Fruit fly (Drosophila melanogaster): ENCODE results near the gene CkIalpha.
A peak's percentile ranks its signal among the peaks of the same experiment; 100 is the strongest.

The CkIalpha gene

dm6 chrX:12699095-12699750, 45.8 kb downstream of the CkIalpha start (continued):
- TF ChIP-seq CG7786 (GFP tag; optimal IDR thresholded peaks at IDR 0.05) (peak; percentile 2), usp (GFP tag; optimal IDR thresholded peaks at IDR 0.05) (no peak), CG17912 (GFP tag; optimal IDR thresholded peaks at IDR 0.05) (no peak), Hand (GFP tag; optimal IDR thresholded peaks at IDR 0.05) (no peak), CG2199 (GFP tag; IDR thresholded peaks at IDR 0.05) (no peak), Dip3 (GFP tag; optimal IDR thresholded peaks at IDR 0.05) (no peak), mld (GFP tag; IDR thresholded peaks at IDR 0.05; ENCODE audit: partially characterized antibody) (no peak), Atf-2 (GFP tag; optimal IDR thresholded peaks at IDR 0.05) (no peak), B-H2 (GFP tag; optimal IDR thresholded peaks at IDR 0.05) (no peak), Sox100B (GFP tag; optimal IDR thresholded peaks at IDR 0.05) (peak; percentile 21), fd102C (GFP tag; optimal IDR thresholded peaks at IDR 0.05) (no peak), pzg (GFP tag; optimal IDR thresholded peaks at IDR 0.05) (no peak), ara (GFP tag; IDR thresholded peaks at IDR 0.05) (no peak), Myb (GFP tag; optimal IDR thresholded peaks at IDR 0.05) (no peak), CG6689 (GFP tag; IDR thresholded peaks at IDR 0.05) (peak; percentile 44), ase (GFP tag; IDR thresholded peaks at IDR 0.05) (no peak), dmrt99B (tag; optimal IDR thresholded peaks at IDR 0.05) (peak; percentile 48), ATbp (GFP tag; optimal IDR thresholded peaks at IDR 0.05) (no peak), CG13287 (GFP tag; IDR thresholded peaks at IDR 0.05; ENCODE audit: partially characterized antibody) (no peak), Vsx1 (GFP tag; optimal IDR thresholded peaks at IDR 0.05) (no peak), CG13775 (GFP tag; optimal IDR thresholded peaks at IDR 0.05) (peak; percentile 16), CG10431 (GFP tag; optimal IDR thresholded peaks at IDR 0.05) (no peak), bsh (GFP tag; optimal IDR thresholded peaks at IDR 0.05) (peak in 1 of 2 experiments; percentile 49), Ptx1 (GFP tag; IDR thresholded peaks at IDR 0.05) (no peak), Nf-YB (GFP tag; optimal IDR thresholded peaks at IDR 0.05) (no peak), CG15073 (GFP tag; optimal IDR thresholded peaks at IDR 0.05) (no peak), fd64A (GFP tag; optimal IDR thresholded peaks at IDR 0.05) (no peak), disco-r (GFP tag; optimal IDR thresholded peaks at IDR 0.05) (no peak), CG10959 (GFP tag; IDR thresholded peaks at IDR 0.05) (no peak), corto (GFP tag; optimal IDR thresholded peaks at IDR 0.05) (no peak), Hey (tag; optimal IDR thresholded peaks at IDR 0.05) (no peak), ssp (GFP tag; IDR thresholded peaks at IDR 0.05) (no peak), zen2 (GFP tag; IDR thresholded peaks at IDR 0.05; ENCODE audit: partially characterized antibody) (no peak), ato (GFP tag; IDR thresholded peaks at IDR 0.05; ENCODE audit: partially characterized antibody) (no peak), gce (GFP tag; IDR thresholded peaks at IDR 0.05) (no peak), Gsc (GFP tag; IDR thresholded peaks at IDR 0.05) (no peak), Rx (GFP tag; IDR thresholded peaks at IDR 0.05) (0 out of 2 replicates have a peak, but pooled peaks have one; percentile 18), wdn (GFP tag; IDR thresholded peaks at IDR 0.05) (no peak), CG7839 (tag; optimal IDR thresholded peaks at IDR 0.05) (peak; percentile 58), Doc2 (GFP tag; IDR thresholded peaks at IDR 0.05) (no peak), CG16813 (GFP tag; IDR thresholded peaks at IDR 0.05; ENCODE audit: partially characterized antibody) (no peak), dan (GFP tag; IDR thresholded peaks at IDR 0.05) (no peak), CG10565 (GFP tag; optimal IDR thresholded peaks at IDR 0.05) (no peak), Awh (GFP tag; IDR thresholded peaks at IDR 0.05) (0 out of 2 replicates have a peak, but pooled peaks have one; percentile 27), sens-2 (GFP tag; IDR thresholded peaks at IDR 0.05) (no peak), CG3065 (GFP tag; optimal IDR thresholded peaks at IDR 0.05) (no peak), CG15269 (tag; optimal IDR thresholded peaks at IDR 0.05) (peak; percentile 32), Drgx (GFP tag; IDR thresholded peaks at IDR 0.05) (no peak; the same call in 1 of the 2 replicates), vfl (GFP tag; optimal IDR thresholded peaks at IDR 0.05) (no peak), Mes4 (GFP tag; optimal IDR thresholded peaks at IDR 0.05) (no peak)

Measured in whole organism, embryonic.